Fruit fly (Drosophila melanogaster): ENCODE data around the gene CG32079.
A peak's percentile ranks its signal among the peaks of the same experiment; 100 is the strongest.

CG32079 gene

dm6 chr3L:11061200-11061599 is 35.8 kb downstream of the CG32079 start, which contains the start of the genes CG6321 and Blos2 (continued):
- TF ChIP-seq eg (GFP tag; IDR thresholded peaks at IDR 0.05), result no peak; the same call in 1 of the 3 replicates
- TF ChIP-seq Eip93F (GFP tag; optimal IDR thresholded peaks at IDR 0.05), result no peak
- peak; percentile 85 for TF ChIP-seq CG15336 (GFP tag; IDR thresholded peaks at IDR 0.05)
- peak; percentile 41; the same call in 1 of the 2 replicates for TF ChIP-seq CG11294 (GFP tag; IDR thresholded peaks at IDR 0.05)
- TF ChIP-seq CG7368 (GFP tag; optimal IDR thresholded peaks at IDR 0.05), result peak; percentile 52
- TF ChIP-seq esn (GFP tag; optimal IDR thresholded peaks at IDR 0.05), result peak; percentile 85
- peak; percentile 65 for TF ChIP-seq CG9139 (GFP tag; optimal IDR thresholded peaks at IDR 0.05)
- TF ChIP-seq salr (GFP tag; optimal IDR thresholded peaks at IDR 0.05), result peak in 1 of 2 experiments; percentile 44
- peak; percentile 66 for TF ChIP-seq Sox102F (GFP tag; optimal IDR thresholded peaks at IDR 0.05)
- peak; percentile 66 for TF ChIP-seq CG6808 (GFP tag; optimal IDR thresholded peaks at IDR 0.05)
- TF ChIP-seq CG11762 (GFP tag; optimal IDR thresholded peaks at IDR 0.05; ENCODE audit: insufficient read depth), result peak; percentile 35

- no peak for TF ChIP-seq CG3032 (tag; optimal IDR thresholded peaks at IDR 0.05)
- no peak for TF ChIP-seq CG11902 (GFP tag; optimal IDR thresholded peaks at IDR 0.05)
- TF ChIP-seq Eip93F (GFP tag; optimal IDR thresholded peaks at IDR 0.05), result no peak
- peak; percentile 32 for TF ChIP-seq Eip78C (GFP tag)
- TF ChIP-seq cyc (GFP tag; optimal IDR thresholded peaks at IDR 0.05), result no peak
- peak; percentile 5 for TF ChIP-seq fkh (GFP tag; optimal IDR thresholded peaks at IDR 0.05)
Observed at dm6 chr3L:11062441-11062840, 37.1 kb downstream of the CG32079 start, which contains the start of gene CG32069. Gene CG32069 (minus strand): TSS chr3L:11062614.

DNA sequence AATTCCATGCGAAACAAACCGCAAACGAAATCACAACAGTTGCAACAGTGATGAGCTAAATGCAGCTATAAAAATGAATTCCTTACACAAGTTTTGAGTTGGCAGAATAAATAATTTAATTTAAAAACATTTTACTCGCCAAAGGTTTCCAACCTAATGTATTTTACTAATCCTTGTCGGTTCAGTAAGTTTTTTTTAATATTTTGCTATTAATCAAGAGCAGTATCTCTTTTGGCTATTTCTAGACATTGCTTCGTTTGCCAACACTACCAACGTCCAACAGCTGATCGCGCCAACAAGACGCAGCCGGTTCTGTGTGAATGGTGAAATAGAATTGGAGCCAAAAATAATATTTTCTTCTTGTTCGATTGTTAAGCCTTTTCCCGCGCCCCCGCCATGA is 39.3 kb downstream of the CG32079 start, which contains the start of the genes CG32075, CG45101 and SuUR:
CG32075 (minus strand) TSS at position 253 of the 400 bp plus-strand sequence.
CG45101 (plus strand) TSS at position 303 of the 400 bp plus-strand sequence.
SuUR (plus strand) TSS at position 303 of the 400 bp plus-strand sequence.
- TF ChIP-seq spab (GFP tag; optimal IDR thresholded peaks at IDR 0.05) (peak; percentile 31), CG8632 (GFP tag; optimal IDR thresholded peaks at IDR 0.05) (peak; percentile 73), Sox102F (GFP tag; optimal IDR thresholded peaks at IDR 0.05) (peak; percentile 81), ss (GFP tag; optimal IDR thresholded peaks at IDR 0.05) (peak; percentile 7 to 67), CG7368 (GFP tag; optimal IDR thresholded peaks at IDR 0.05) (peak; percentile 68), acj6 (GFP tag; optimal IDR thresholded peaks at IDR 0.05) (peak; percentile 88), CG31627 (GFP tag; optimal IDR thresholded peaks at IDR 0.05) (peak; percentile 92), CG1621 (tag; optimal IDR thresholded peaks at IDR 0.05) (peak; percentile 21), Eip75B (GFP tag; optimal IDR thresholded peaks at IDR 0.05) (peak; percentile 83), esn (GFP tag; optimal IDR thresholded peaks at IDR 0.05) (peak; percentile 92), fd85E (GFP tag; optimal IDR thresholded peaks at IDR 0.05) (no peak), CG11902 (GFP tag; optimal IDR thresholded peaks at IDR 0.05) (peak; percentile 73), CG8319 (GFP tag; optimal IDR thresholded peaks at IDR 0.05) (peak; percentile 81), CG3919 (GFP tag; optimal IDR thresholded peaks at IDR 0.05) (peak; percentile 76), CG9139 (GFP tag; optimal IDR thresholded peaks at IDR 0.05) (no peak), CG11762 (GFP tag; optimal IDR thresholded peaks at IDR 0.05; ENCODE audit: insufficient read depth) (peak; percentile 66), fkh (GFP tag; optimal IDR thresholded peaks at IDR 0.05) (peak; percentile 43), CG16779 (tag; optimal IDR thresholded peaks at IDR 0.05) (no peak), Sox15 (GFP tag; optimal IDR thresholded peaks at IDR 0.05) (peak; percentile 82), Lpt (GFP tag; optimal IDR thresholded peaks at IDR 0.05) (peak; percentile 56), fd59A (GFP tag; optimal IDR thresholded peaks at IDR 0.05) (peak; percentile 39), dsx (GFP tag; optimal IDR thresholded peaks at IDR 0.05; ENCODE audit: poor library complexity, severe bottlenecking) (peak; percentile 66), lz (GFP tag; optimal IDR thresholded peaks at IDR 0.05) (peak; percentile 91), CG6792 (GFP tag; optimal IDR thresholded peaks at IDR 0.05) (peak; percentile 80), pdm3 (GFP tag; optimal IDR thresholded peaks at IDR 0.05) (peak; percentile 90), Sox14 (GFP tag; optimal IDR thresholded peaks at IDR 0.05) (peak; percentile 89), CG4318 (GFP tag; optimal IDR thresholded peaks at IDR 0.05) (peak; percentile 68), Eip93F (GFP tag; optimal IDR thresholded peaks at IDR 0.05) (peak; percentile 38), CG6163 (GFP tag; IDR thresholded peaks at IDR 0.05) (peak; percentile 70), CG10669 (GFP tag; optimal IDR thresholded peaks at IDR 0.05) (peak; percentile 75), Smox (GFP tag; optimal IDR thresholded peaks at IDR 0.05) (no peak), Ets21C (GFP tag; optimal IDR thresholded peaks at IDR 0.05) (peak; percentile 85), eg (GFP tag; IDR thresholded peaks at IDR 0.05) (peak; percentile 88; the same call in 2 of the 3 replicates), Eip78C (GFP tag) (peak; percentile 92), Hr38 (GFP tag; optimal IDR thresholded peaks at IDR 0.05) (peak; percentile 65), vri (GFP tag; optimal IDR thresholded peaks at IDR 0.05) (peak; percentile 73), Hr39 (GFP tag; optimal IDR thresholded peaks at IDR 0.05) (peak; percentile 92), CG8119 (GFP tag; IDR thresholded peaks at IDR 0.05) (peak; percentile 60; the same call in 2 of the 3 replicates), CG6854 (GFP tag; optimal IDR thresholded peaks at IDR 0.05) (no peak), CG3032 (tag; optimal IDR thresholded peaks at IDR 0.05) (peak; percentile 78), salr (GFP tag; optimal IDR thresholded peaks at IDR 0.05) (peak; percentile 43 to 59)
